1 fruit fly cellular context compared by ENCODE assay signal in genomic region chr3L:18460987-18461403, dm6.
TF ChIP-seq lines count a peak whose summit lies in the region.

CG32196 (minus strand) TSS chr3L:18461024.

TF ChIP-seq in whole organism, embryonic, 481 proteins besides CTCF, POLR2A, EP300 and RAD21 (continued from another document):
- no peak for TF ChIP-seq inv (GFP tag; IDR thresholded peaks at IDR 0.05; lab: Robert Waterston, UW; ENCODE audit: partially characterized antibody)
- peak; percentile 78 for TF ChIP-seq twi (tag; optimal IDR thresholded peaks at IDR 0.05; lab: Kevin White, UChicago)
- no peak for TF ChIP-seq Med (GFP tag; lab: Kevin White, UChicago)
- peak; percentile 41 for TF ChIP-seq BEAF-32 (GFP tag; optimal IDR thresholded peaks at IDR 0.05; lab: Kevin White, UChicago)
- TF ChIP-seq Sox102F (GFP tag; optimal IDR thresholded peaks at IDR 0.05; lab: Kevin White, UChicago): peak; percentile 94
- peak; percentile 58 for TF ChIP-seq D19B (GFP tag; optimal IDR thresholded peaks at IDR 0.05; lab: Kevin White, UChicago)
- peak; percentile 38; the same call in 1 of the 2 replicates for TF ChIP-seq CG4404 (GFP tag; IDR thresholded peaks at IDR 0.05; lab: Robert Waterston, UW)
- no peak for TF ChIP-seq chn (GFP tag; optimal IDR thresholded peaks at IDR 0.05; lab: Kevin White, UChicago)
- TF ChIP-seq oc (tag; optimal IDR thresholded peaks at IDR 0.05; lab: Kevin White, UChicago): peak; percentile 86
- peak; percentile 84 for TF ChIP-seq CG10209 (GFP tag; optimal IDR thresholded peaks at IDR 0.05; lab: Kevin White, UChicago)
- TF ChIP-seq nerfin-1 (tag; optimal IDR thresholded peaks at IDR 0.05; lab: Kevin White, UChicago): peak; percentile 87
- peak; percentile 89 for TF ChIP-seq Ptx1 (GFP tag; IDR thresholded peaks at IDR 0.05; lab: Robert Waterston, UW)
- peak; percentile 69 for TF ChIP-seq H2.0 (GFP tag; IDR thresholded peaks at IDR 0.05; lab: Robert Waterston, UW)
- peak; percentile 20 for TF ChIP-seq pum (GFP tag; optimal IDR thresholded peaks at IDR 0.05; lab: Kevin White, UChicago)
- peak; percentile 68 for TF ChIP-seq CG10543 (GFP tag; optimal IDR thresholded peaks at IDR 0.05; lab: Kevin White, UChicago)
- peak; percentile 79 for TF ChIP-seq ttk (GFP tag; IDR thresholded peaks at IDR 0.05; lab: Robert Waterston, UW)
- TF ChIP-seq tap (tag; optimal IDR thresholded peaks at IDR 0.05; lab: Kevin White, UChicago): peak; percentile 81
- peak; percentile 29 to 78 for TF ChIP-seq dpn (GFP tag; optimal IDR thresholded peaks at IDR 0.05; lab: Kevin White, UChicago)
- TF ChIP-seq CG3281 (GFP tag; optimal IDR thresholded peaks at IDR 0.05; lab: Kevin White, UChicago): peak; percentile 88
- no peak for TF ChIP-seq Atf3 (GFP tag; optimal IDR thresholded peaks at IDR 0.05; lab: Kevin White, UChicago)
- TF ChIP-seq ems (GFP tag; optimal IDR thresholded peaks at IDR 0.05; lab: Kevin White, UChicago): no peak
- peak; percentile 38 for TF ChIP-seq CG34376 (GFP tag; optimal IDR thresholded peaks at IDR 0.05; lab: Kevin White, UChicago)
- TF ChIP-seq toy (GFP tag; IDR thresholded peaks at IDR 0.05; lab: Robert Waterston, UW): no peak; the same call in 1 of the 2 replicates
- peak; percentile 85 for TF ChIP-seq D19A (tag; optimal IDR thresholded peaks at IDR 0.05; lab: Kevin White, UChicago)
- no peak for TF ChIP-seq Ets97D (GFP tag; optimal IDR thresholded peaks at IDR 0.05; lab: Kevin White, UChicago)
- no peak for TF ChIP-seq sr (GFP tag; IDR thresholded peaks at IDR 0.05; lab: Robert Waterston, UW)
- peak; percentile 8 for TF ChIP-seq jing (GFP tag; optimal IDR thresholded peaks at IDR 0.05; lab: Kevin White, UChicago)
- TF ChIP-seq hkb (optimal IDR thresholded peaks at IDR 0.05; lab: Kevin White, UChicago): no peak
- peak; percentile 78 for TF ChIP-seq hkb (GFP tag; IDR thresholded peaks at IDR 0.05; lab: Robert Waterston, UW)
- no peak for TF ChIP-seq CG13287 (GFP tag; IDR thresholded peaks at IDR 0.05; lab: Robert Waterston, UW; ENCODE audit: partially characterized antibody)
- TF ChIP-seq CG18262 (tag; optimal IDR thresholded peaks at IDR 0.05; lab: Kevin White, UChicago): peak; percentile 93
- peak; percentile 88 for TF ChIP-seq Rfx (GFP tag; IDR thresholded peaks at IDR 0.05; lab: Robert Waterston, UW)
- peak; percentile 79 for TF ChIP-seq stc (GFP tag; IDR thresholded peaks at IDR 0.05; lab: Robert Waterston, UW)
- peak; percentile 48 for TF ChIP-seq mirr (GFP tag; optimal IDR thresholded peaks at IDR 0.05; lab: Kevin White, UChicago)
- TF ChIP-seq Hey (tag; optimal IDR thresholded peaks at IDR 0.05; lab: Kevin White, UChicago): no peak
- peak; percentile 59 for TF ChIP-seq kah (GFP tag; optimal IDR thresholded peaks at IDR 0.05; lab: Kevin White, UChicago)
- peak; percentile 19; the same call in 1 of the 3 replicates for TF ChIP-seq jigr1 (GFP tag; IDR thresholded peaks at IDR 0.05; lab: Robert Waterston, UW)
- peak; percentile 88 for TF ChIP-seq Hmr (GFP tag; optimal IDR thresholded peaks at IDR 0.05; lab: Kevin White, UChicago)
- peak; percentile 25 for TF ChIP-seq CG4617 (GFP tag; optimal IDR thresholded peaks at IDR 0.05; lab: Kevin White, UChicago; ENCODE audit: borderline replicate concordance)
- no peak for TF ChIP-seq crol (GFP tag; IDR thresholded peaks at IDR 0.05; lab: Robert Waterston, UW)
- peak; percentile 87 for TF ChIP-seq Meics (GFP tag; optimal IDR thresholded peaks at IDR 0.05; lab: Kevin White, UChicago)
- no peak for TF ChIP-seq CG10959 (GFP tag; IDR thresholded peaks at IDR 0.05; lab: Robert Waterston, UW)
- TF ChIP-seq CG4730 (GFP tag; IDR thresholded peaks at IDR 0.05; lab: Robert Waterston, UW): peak; percentile 74
- peak; percentile 87 for TF ChIP-seq CG30403 (GFP tag; optimal IDR thresholded peaks at IDR 0.05; lab: Kevin White, UChicago)
- peak; percentile 82 for TF ChIP-seq Hr3 (GFP tag; optimal IDR thresholded peaks at IDR 0.05; lab: Kevin White, UChicago)
- peak; percentile 68 for TF ChIP-seq org-1 (GFP tag; optimal IDR thresholded peaks at IDR 0.05; lab: Kevin White, UChicago)
- peak; percentile 77 for TF ChIP-seq wor (GFP tag; IDR thresholded peaks at IDR 0.05; lab: Robert Waterston, UW)
- TF ChIP-seq zf30C (GFP tag; optimal IDR thresholded peaks at IDR 0.05; lab: Kevin White, UChicago): peak; percentile 72
- no peak for TF ChIP-seq Lpt (GFP tag; optimal IDR thresholded peaks at IDR 0.05; lab: Kevin White, UChicago)
- peak; percentile 97 for TF ChIP-seq gem (tag; optimal IDR thresholded peaks at IDR 0.05; lab: Kevin White, UChicago)
- no peak for TF ChIP-seq nerfin-2 (GFP tag; IDR thresholded peaks at IDR 0.05; lab: Robert Waterston, UW; ENCODE audit: partially characterized antibody)
- TF ChIP-seq CG6272 (GFP tag; IDR thresholded peaks at IDR 0.05; lab: Robert Waterston, UW): peak; percentile 71
- no peak for TF ChIP-seq CG17186 (GFP tag; optimal IDR thresholded peaks at IDR 0.05; lab: Kevin White, UChicago)
- TF ChIP-seq GATAe (GFP tag; conservative IDR thresholded peaks at IDR 0.05; lab: Robert Waterston, UW): peak; percentile 63; the same call in 1 of the 2 replicates
